Fruit fly (Drosophila melanogaster): ENCODE results near the gene S6k.

Gene S6k

dm6 chr3L:5749616-5750336, 61.0 kb downstream of the S6k start (continued):
- TF ChIP-seq dati (GFP tag; IDR thresholded peaks at IDR 0.05) (no peak), CG2129 (GFP tag; IDR thresholded peaks at IDR 0.05; ENCODE audit: partially characterized antibody) (no peak), CG15073 (GFP tag; optimal IDR thresholded peaks at IDR 0.05) (no peak), CG3847 (GFP tag; IDR thresholded peaks at IDR 0.05) (peak; percentile 65), D19A (tag; optimal IDR thresholded peaks at IDR 0.05) (no peak), Hr51 (GFP tag; optimal IDR thresholded peaks at IDR 0.05) (no peak), CG15696 (tag; optimal IDR thresholded peaks at IDR 0.05) (no peak), Six4 (GFP tag; optimal IDR thresholded peaks at IDR 0.05) (no peak), gcm2 (GFP tag; optimal IDR thresholded peaks at IDR 0.05) (no peak), ham (GFP tag; IDR thresholded peaks at IDR 0.05) (no peak), CG9932 (GFP tag; IDR thresholded peaks at IDR 0.05) (no peak; the same call in 1 of the 2 replicates), Sry-δ (GFP tag; optimal IDR thresholded peaks at IDR 0.05) (peak; percentile 19), h (optimal IDR thresholded peaks at IDR 0.05) (no peak), cas (GFP tag; IDR thresholded peaks at IDR 0.05) (no peak), CG10274 (GFP tag; optimal IDR thresholded peaks at IDR 0.05) (no peak), tgo (GFP tag; IDR thresholded peaks at IDR 0.05) (no peak), Doc3 (GFP tag; IDR thresholded peaks at IDR 0.05; ENCODE audit: partially characterized antibody) (no peak), lov (optimal IDR thresholded peaks at IDR 0.05) (no peak), lov (GFP tag; IDR thresholded peaks at IDR 0.05) (no peak), Mrtf (GFP tag; IDR thresholded peaks at IDR 0.05) (no peak), Gug (GFP tag; IDR thresholded peaks at IDR 0.05) (no peak), mld (GFP tag; IDR thresholded peaks at IDR 0.05; ENCODE audit: partially characterized antibody) (no peak), p53 (GFP tag; optimal IDR thresholded peaks at IDR 0.05) (no peak), vnd (GFP tag; IDR thresholded peaks at IDR 0.05; ENCODE audit: partially characterized antibody) (no peak), CG17328 (GFP tag; IDR thresholded peaks at IDR 0.05) (no peak), MBD-R2 (GFP tag; IDR thresholded peaks at IDR 0.05) (no peak), CG33557 (GFP tag; optimal IDR thresholded peaks at IDR 0.05) (no peak), shn (GFP tag; optimal IDR thresholded peaks at IDR 0.05) (no peak), E2f1 (GFP tag; IDR thresholded peaks at IDR 0.05) (no peak), Awh (GFP tag; IDR thresholded peaks at IDR 0.05) (no peak), CG7271 (tag; optimal IDR thresholded peaks at IDR 0.05) (no peak), slbo (GFP tag; IDR thresholded peaks at IDR 0.05) (no peak), Lpt (GFP tag; optimal IDR thresholded peaks at IDR 0.05) (no peak), ase (GFP tag; IDR thresholded peaks at IDR 0.05) (no peak), CG14014 (GFP tag; IDR thresholded peaks at IDR 0.05) (no peak), usp (GFP tag; optimal IDR thresholded peaks at IDR 0.05) (no peak), Vsx1 (GFP tag; optimal IDR thresholded peaks at IDR 0.05) (no peak), Blimp-1 (GFP tag; optimal IDR thresholded peaks at IDR 0.05) (no peak), Fer1 (GFP tag; optimal IDR thresholded peaks at IDR 0.05) (no peak), CG8478 (optimal IDR thresholded peaks at IDR 0.05) (no peak), CG1024 (GFP tag; IDR thresholded peaks at IDR 0.05) (no peak), H2.0 (GFP tag; IDR thresholded peaks at IDR 0.05) (no peak), CG14710 (tag; optimal IDR thresholded peaks at IDR 0.05) (peak; percentile 53), D (optimal IDR thresholded peaks at IDR 0.05) (no peak), D (GFP tag; optimal IDR thresholded peaks at IDR 0.05) (no peak), CG34376 (GFP tag; optimal IDR thresholded peaks at IDR 0.05) (no peak), CG7372 (GFP tag; IDR thresholded peaks at IDR 0.05) (no peak), CG8924 (tag; optimal IDR thresholded peaks at IDR 0.05) (no peak), CG17186 (GFP tag; optimal IDR thresholded peaks at IDR 0.05) (no peak), CG6765 (GFP tag; optimal IDR thresholded peaks at IDR 0.05) (no peak), Deaf1 (tag; optimal IDR thresholded peaks at IDR 0.05) (no peak), Sin3A (optimal IDR thresholded peaks at IDR 0.05) (no peak), Dad (GFP tag; optimal IDR thresholded peaks at IDR 0.05) (no peak)

All from whole organism, embryonic.